Worm (Caenorhabditis elegans): ENCODE measurements around the gene Y48A6B.9.

ce11 chrIII:11064576-11064975 lies 31.6 kb downstream of the Y48A6B.9 start:
- no peak for TF ChIP-seq nhr-237 (tag; optimal IDR thresholded peaks at IDR 0.05)
- TF ChIP-seq ceh-82 (tag; optimal IDR thresholded peaks at IDR 0.05) = no peak
- TF ChIP-seq elt-3 (tag; optimal IDR thresholded peaks at IDR 0.05) = no peak
- no peak for TF ChIP-seq fkh-10 (GFP tag; optimal IDR thresholded peaks at IDR 0.05)
- TF ChIP-seq snpc-4 (tag; optimal IDR thresholded peaks at IDR 0.05) = no peak
